Worm (Caenorhabditis elegans): ENCODE measurements around the gene ZK355.2.

Gene ZK355.2

ce11 chrII:2884810-2885209 lies 38.9 kb upstream of the ZK355.2 start, which contains the start of gene pigw-1:
Gene pigw-1, minus strand, starts transcription at chrII:2884910.
- TF ChIP-seq atf-7 (tag; optimal IDR thresholded peaks at IDR 0.05) (no peak), sptf-2 (GFP tag; optimal IDR thresholded peaks at IDR 0.05) (no peak), ztf-26 (tag; optimal IDR thresholded peaks at IDR 0.05) (no peak), dox-1 (GFP tag; IDR thresholded peaks at IDR 0.05) (no peak), Y67H2A.10 (GFP tag; conservative IDR thresholded peaks at IDR 0.05) (no peak), dpl-1 (GFP tag; optimal IDR thresholded peaks at IDR 0.05) (no peak), akir-1 (GFP tag; optimal IDR thresholded peaks at IDR 0.05) (no peak)

- TF ChIP-seq attf-3 (GFP tag; conservative IDR thresholded peaks at IDR 0.05): no peak
- no peak for TF ChIP-seq F57C9.4 (tag; optimal IDR thresholded peaks at IDR 0.05)
These were observed 37.9 kb upstream of the ZK355.2 start for ce11 chrII:2885518-2886449.

- TF ChIP-seq cebp-1 (GFP tag; IDR thresholded peaks at IDR 0.05) (peak; percentile 37; the same call in 1 of the 2 replicates), cebp-1 (tag; optimal IDR thresholded peaks at IDR 0.05) (peak; percentile 75), gei-17 (GFP tag; optimal IDR thresholded peaks at IDR 0.05) (no peak), mel-28 (tag; optimal IDR thresholded peaks at IDR 0.05; ENCODE audit: borderline replicate concordance) (peak; percentile 66), hmg-20 (GFP tag; IDR thresholded peaks at IDR 0.05) (no peak), hsf-1 (GFP tag; IDR thresholded peaks at IDR 0.05) (peak; percentile 66; the same call in 1 of the 2 replicates), hlh-26 (GFP tag; conservative IDR thresholded peaks at IDR 0.05) (no peak), ceh-58 (GFP tag; IDR thresholded peaks at IDR 0.05) (no peak), nhr-120 (GFP tag; IDR thresholded peaks at IDR 0.05) (no peak), B0019.2 (GFP tag; conservative IDR thresholded peaks at IDR 0.05) (peak; percentile 63; the same call in 1 of the 2 replicates), Y79H2A.3 (GFP tag; conservative IDR thresholded peaks at IDR 0.05) (no peak), K11D2.4 (GFP tag; IDR thresholded peaks at IDR 0.05) (peak; percentile 89), lin-40 (tag; optimal IDR thresholded peaks at IDR 0.05) (peak; percentile 82), akir-1 (GFP tag; optimal IDR thresholded peaks at IDR 0.05) (no peak), mes-4 (tag; optimal IDR thresholded peaks at IDR 0.05) (no peak), F37B4.10 (GFP tag; IDR thresholded peaks at IDR 0.05) (no peak), lsy-27 (tag; optimal IDR thresholded peaks at IDR 0.05; ENCODE audit: borderline replicate concordance, insufficient read depth) (no peak), B0261.1 (tag; optimal IDR thresholded peaks at IDR 0.05) (peak; percentile 21), madf-8 (GFP tag; conservative IDR thresholded peaks at IDR 0.05) (peak; percentile 65), pha-4 (tag; optimal IDR thresholded peaks at IDR 0.05) (no peak), ztf-6 (GFP tag; IDR thresholded peaks at IDR 0.05) (0 out of 2 replicates have a peak, but pooled peaks have one; percentile 44), T07F8.4 (tag; optimal IDR thresholded peaks at IDR 0.05) (no peak), nhr-27 (tag; optimal IDR thresholded peaks at IDR 0.05) (no peak), chd-7 (tag; optimal IDR thresholded peaks at IDR 0.05) (peak; percentile 86), ceh-40 (GFP tag; IDR thresholded peaks at IDR 0.05) (no peak), sea-2 (GFP tag; IDR thresholded peaks at IDR 0.05) (no peak), ama-1 (optimal IDR thresholded peaks at IDR 0.05) (no peak), ama-1 (GFP tag; optimal IDR thresholded peaks at IDR 0.05) (no peak), tlf-1 (GFP tag; optimal IDR thresholded peaks at IDR 0.05) (peak; percentile 67), ceh-79 (tag; optimal IDR thresholded peaks at IDR 0.05) (peak; percentile 59), ztf-25 (GFP tag; IDR thresholded peaks at IDR 0.05) (0 out of 2 replicates have a peak, but pooled peaks have one; percentile 31), egl-18 (GFP tag; IDR thresholded peaks at IDR 0.05) (peak; percentile 50; the same call in 1 of the 2 replicates), ceh-27 (GFP tag; optimal IDR thresholded peaks at IDR 0.05) (peak; percentile 96), pbrm-1 (GFP tag; IDR thresholded peaks at IDR 0.05) (peak; percentile 92), Y56A3A.18 (GFP tag; IDR thresholded peaks at IDR 0.05) (0 out of 2 replicates have a peak, but pooled peaks have one; percentile 48), atf-7 (tag; optimal IDR thresholded peaks at IDR 0.05) (peak; percentile 68)
These were observed 34.6 kb upstream of the ZK355.2 start, which contains the start of gene pinn-1 for ce11 chrII:2888957-2889630. Gene pinn-1, minus strand, starts transcription at chrII:2889007.
